Worm (Caenorhabditis elegans) whole organism, early embryonic: ENCODE results near the gene grl-13.
"Not testable (repeated sequence)": the region's sequence is repeated elsewhere in the genome, so short reads cannot be mapped to it uniquely, and the experiment has no call there.

Source experiments
- aly-1 ChIP-seq: sonication (generic microtip); optimal IDR thresholded peaks from 2 replicates; lab custom pipeline; 2016; ENCODE audit warnings: missing genetic modification characterization, missing compliant biosample characterization
- ama-1 ChIP-seq: fragments of 150-350 bp; optimal IDR thresholded peaks from 2 replicates; lab custom pipeline; 2014
- pes-1 ChIP-seq: fragments of 200-800 bp; sonication (Bioruptor generic); IDR thresholded peaks from 2 replicates; pipeline ENCODE4 v1.3.6; 2022; ENCODE audit warnings: missing genetic modification reagents, missing genetic modification characterization, missing compliant biosample characterization
- sea-1 ChIP-seq: fragments of 200-800 bp; sonication (Bioruptor generic); conservative IDR thresholded peaks from 2 replicates; pipeline ENCODE4 v1.3.6; 2022; ENCODE audit warnings: missing genetic modification characterization, missing compliant biosample characterization

DNA sequence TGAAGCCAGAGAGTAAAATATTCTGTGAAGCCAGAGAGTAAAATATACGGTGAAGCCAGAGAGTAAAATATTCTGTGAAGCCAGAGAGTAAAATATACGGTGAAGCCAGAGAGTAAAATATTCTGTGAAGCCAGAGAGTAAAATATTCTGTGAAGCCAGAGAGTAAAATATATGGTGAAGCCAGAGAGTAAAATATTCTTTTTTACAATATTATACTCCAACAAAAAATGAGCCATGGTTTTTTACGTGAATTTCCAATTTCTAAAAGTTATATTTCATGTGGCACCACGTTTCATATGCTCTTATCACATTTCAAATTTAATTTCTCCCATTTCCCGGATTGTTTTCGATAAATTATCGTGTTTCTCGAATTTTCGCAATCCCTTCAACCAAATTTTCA, 28.0 kb downstream of the grl-13 start, which contains the start of gene irld-1:
- not testable (repeated sequence) for TF ChIP-seq ama-1; sea-1; aly-1; pes-1 (GFP tag; lab: Robert Waterston, UW)
